Worm (Caenorhabditis elegans) whole organism, late embryonic: Measurements from ENCODE around the gene F36G3.3.

ENCODE experiments used
- C08G9.2 ChIP-seq: sonication (generic microtip); optimal IDR thresholded peaks from 2 replicates; lab custom pipeline; 2016; ENCODE audit warnings: mild to moderate bottlenecking, missing genetic modification characterization, moderate library complexity, missing compliant biosample characterization
- C38D4.7 ChIP-seq: fragments of 200-800 bp; sonication (Bioruptor generic); optimal IDR thresholded peaks from 2 replicates; lab custom pipeline; 2018; ENCODE audit warnings: mild to moderate bottlenecking, missing genetic modification characterization, moderate library complexity, missing compliant biosample characterization
- F13H6.1 ChIP-seq: sonication (generic microtip); optimal IDR thresholded peaks from 2 replicates; lab custom pipeline; 2016; ENCODE audit warnings: missing genetic modification characterization, missing compliant biosample characterization
- K02D7.2 ChIP-seq: sonication (generic microtip); optimal IDR thresholded peaks from 2 replicates; lab custom pipeline; 2017; ENCODE audit warnings: mild to moderate bottlenecking, missing genetic modification characterization, missing compliant biosample characterization
- K09A11.1 ChIP-seq: sonication (generic microtip); optimal IDR thresholded peaks from 2 replicates; lab custom pipeline; 2017; ENCODE audit warnings: antibody characterized with exemption, mild to moderate bottlenecking, missing genetic modification characterization, missing compliant biosample characterization; ENCODE audit not compliant: insufficient read depth
- T23F11.4 ChIP-seq: fragments of 200-800 bp; sonication (Bioruptor generic); optimal IDR thresholded peaks from 2 replicates; lab custom pipeline; 2018; ENCODE audit warnings: mild to moderate bottlenecking, missing genetic modification characterization, missing compliant biosample characterization
- ceh-14 ChIP-seq: sonication (generic microtip); optimal IDR thresholded peaks from 2 replicates; lab custom pipeline; 2016; ENCODE audit warnings: missing genotype, missing genetic modification characterization, missing compliant biosample characterization
- ceh-18 ChIP-seq: sonication (generic microtip); optimal IDR thresholded peaks from 2 replicates; lab custom pipeline; 2016; ENCODE audit warnings: missing genetic modification characterization, missing compliant biosample characterization
- ceh-2 ChIP-seq: sonication (generic microtip); optimal IDR thresholded peaks from 2 replicates; lab custom pipeline; 2016; ENCODE audit warnings: missing genotype, missing genetic modification characterization, missing compliant biosample characterization
- ceh-24 ChIP-seq: sonication (generic microtip); optimal IDR thresholded peaks from 2 replicates; lab custom pipeline; 2016; ENCODE audit warnings: mild to moderate bottlenecking, missing genetic modification characterization, missing compliant biosample characterization
- ceh-31 ChIP-seq: sonication (generic microtip); optimal IDR thresholded peaks from 2 replicates; lab custom pipeline; 2016; ENCODE audit warnings: missing genetic modification characterization, missing compliant biosample characterization
- ceh-34 ChIP-seq: sonication (generic microtip); optimal IDR thresholded peaks from 2 replicates; lab custom pipeline; 2016; ENCODE audit warnings: mild to moderate bottlenecking, missing genetic modification characterization, missing compliant biosample characterization
- ceh-45 ChIP-seq: fragments of 200-800 bp; sonication (Bioruptor generic); IDR thresholded peaks from 2 replicates; pipeline ENCODE4 v1.3.6; 2022; ENCODE audit warnings: missing genetic modification reagents, missing genetic modification characterization, missing compliant biosample characterization
- ceh-48 ChIP-seq: sonication (generic microtip); optimal IDR thresholded peaks from 2 replicates; lab custom pipeline; 2016; ENCODE audit warnings: missing genetic modification characterization, inconsistent platforms, missing compliant biosample characterization
- ceh-6 ChIP-seq: fragments of 200-800 bp; sonication (Bioruptor generic); optimal IDR thresholded peaks from 2 replicates; lab custom pipeline; 2018; ENCODE audit warnings: mild to moderate bottlenecking, missing genetic modification characterization, missing compliant biosample characterization
- che-1 ChIP-seq: sonication (generic microtip); optimal IDR thresholded peaks from 2 replicates; lab custom pipeline; 2016; ENCODE audit warnings: mild to moderate bottlenecking, missing genetic modification characterization, missing compliant biosample characterization
- dve-1 ChIP-seq: sonication (generic microtip); optimal IDR thresholded peaks from 2 replicates; lab custom pipeline; 2017; ENCODE audit warnings: antibody characterized with exemption, mild to moderate bottlenecking, missing genetic modification characterization, missing compliant biosample characterization
- eyg-1 ChIP-seq: sonication (generic microtip); optimal IDR thresholded peaks from 2 replicates; lab custom pipeline; 2016; ENCODE audit warnings: missing genotype, missing genetic modification characterization, missing compliant biosample characterization
- fax-1 ChIP-seq: sonication (generic microtip); optimal IDR thresholded peaks from 2 replicates; lab custom pipeline; 2016; ENCODE audit warnings: missing genotype, missing genetic modification characterization, missing compliant biosample characterization
- fkh-10 ChIP-seq: fragments of 150-350 bp; optimal IDR thresholded peaks from 2 replicates; lab custom pipeline; 2014; ENCODE audit warnings: missing biosample characterization, missing genetic modification reagents, missing genetic modification characterization
- fkh-6 ChIP-seq: sonication (generic microtip); optimal IDR thresholded peaks from 2 replicates; lab custom pipeline; 2016; ENCODE audit warnings: missing genetic modification characterization, missing compliant biosample characterization
- gmeb-2 ChIP-seq: sonication (generic microtip); optimal IDR thresholded peaks from 2 replicates; lab custom pipeline; 2016; ENCODE audit warnings: missing genetic modification characterization, inconsistent platforms, missing compliant biosample characterization
- hlh-6 ChIP-seq: sonication (generic microtip); optimal IDR thresholded peaks from 2 replicates; lab custom pipeline; 2016; ENCODE audit warnings: missing genotype, missing genetic modification characterization, missing compliant biosample characterization
- hlh-8 ChIP-seq: sonication (generic microtip); optimal IDR thresholded peaks from 2 replicates; lab custom pipeline; 2016; ENCODE audit warnings: missing genotype, missing genetic modification characterization, missing compliant biosample characterization
- lim-6 ChIP-seq: sonication (generic microtip); optimal IDR thresholded peaks from 2 replicates; lab custom pipeline; 2016; ENCODE audit warnings: missing genetic modification characterization, missing compliant biosample characterization
- madf-2 ChIP-seq: sonication (generic microtip); optimal IDR thresholded peaks from 2 replicates; lab custom pipeline; 2017; ENCODE audit warnings: missing genetic modification characterization, missing compliant biosample characterization
- mec-3 ChIP-seq: sonication (generic microtip); optimal IDR thresholded peaks from 2 replicates; lab custom pipeline; 2016; ENCODE audit warnings: borderline replicate concordance, missing genetic modification characterization, missing compliant biosample characterization
- nfya-1 ChIP-seq: sonication (generic microtip); optimal IDR thresholded peaks from 2 replicates; lab custom pipeline; 2017; ENCODE audit warnings: missing genetic modification characterization, mild to moderate bottlenecking, missing compliant biosample characterization, antibody characterized with exemption, moderate library complexity
- nhr-232 ChIP-seq: sonication (generic microtip); optimal IDR thresholded peaks from 2 replicates; lab custom pipeline; 2016; ENCODE audit warnings: missing genetic modification characterization, missing compliant biosample characterization
- npax-4 ChIP-seq: sonication (generic microtip); optimal IDR thresholded peaks from 2 replicates; lab custom pipeline; 2016; ENCODE audit warnings: missing genetic modification characterization, missing compliant biosample characterization
- odd-2 ChIP-seq: sonication (generic microtip); optimal IDR thresholded peaks from 2 replicates; lab custom pipeline; 2017; ENCODE audit warnings: antibody characterized with exemption, mild to moderate bottlenecking, missing genetic modification characterization, missing compliant biosample characterization
- pag-3 ChIP-seq: sonication (generic microtip); optimal IDR thresholded peaks from 2 replicates; lab custom pipeline; 2016; ENCODE audit warnings: missing compliant biosample characterization, missing genetic modification characterization, borderline replicate concordance
- pat-9 ChIP-seq: fragments of 200-800 bp; sonication (Bioruptor generic); optimal IDR thresholded peaks from 2 replicates; lab custom pipeline; 2018; ENCODE audit warnings: mild to moderate bottlenecking, missing genetic modification characterization, moderate library complexity, missing compliant biosample characterization
- pax-1 ChIP-seq: fragments of 150-350 bp; optimal IDR thresholded peaks from 2 replicates; lab custom pipeline; 2014; ENCODE audit warnings: missing biosample characterization, missing genetic modification characterization
- pha-2 ChIP-seq: sonication (generic microtip); optimal IDR thresholded peaks from 2 replicates; lab custom pipeline; 2017; ENCODE audit warnings: mild to moderate bottlenecking, missing genetic modification characterization, missing compliant biosample characterization
- pha-4 ChIP-seq: fragments of 150-350 bp; optimal IDR thresholded peaks from 2 replicates; lab custom pipeline; 2018; ENCODE audit warnings: missing biosample characterization, missing genetic modification reagents, missing genetic modification characterization
- pqm-1 ChIP-seq: sonication (generic microtip); optimal IDR thresholded peaks from 2 replicates; lab custom pipeline; 2016; ENCODE audit warnings: missing genetic modification characterization, missing compliant biosample characterization
- pros-1 ChIP-seq: fragments of 150-350 bp; optimal IDR thresholded peaks from 2 replicates; lab custom pipeline; 2014; ENCODE audit warnings: missing biosample characterization, missing genetic modification reagents, missing genetic modification characterization
- ref-2 ChIP-seq: sonication (generic microtip); optimal IDR thresholded peaks from 2 replicates; lab custom pipeline; 2016; ENCODE audit warnings: missing genetic modification characterization, missing compliant biosample characterization
- sdc-2 ChIP-seq: sonication (generic microtip); optimal IDR thresholded peaks from 2 replicates; lab custom pipeline; 2016; ENCODE audit warnings: missing genotype, missing genetic modification characterization, missing compliant biosample characterization
- sox-4 ChIP-seq: sonication (generic microtip); optimal IDR thresholded peaks from 2 replicates; lab custom pipeline; 2017; ENCODE audit warnings: mild to moderate bottlenecking, missing genetic modification characterization, inconsistent platforms, missing compliant biosample characterization
- syd-9 ChIP-seq: sonication (generic microtip); optimal IDR thresholded peaks from 2 replicates; lab custom pipeline; 2016; ENCODE audit warnings: mild to moderate bottlenecking, missing genetic modification characterization, moderate library complexity, missing compliant biosample characterization
- tbx-2 ChIP-seq: sonication (generic microtip); optimal IDR thresholded peaks from 2 replicates; lab custom pipeline; 2016; ENCODE audit warnings: missing genetic modification characterization, missing compliant biosample characterization
- ttx-3 ChIP-seq: sonication (generic microtip); optimal IDR thresholded peaks from 2 replicates; lab custom pipeline; 2016; ENCODE audit warnings: missing genetic modification reagents, missing genetic modification characterization, missing compliant biosample characterization
- unc-3 ChIP-seq, 2 experiments: fragments of 200-800 bp in 1 of 2; sonication (Bioruptor generic) in 1 of 2; sonication (generic microtip) in 1 of 2; conservative IDR thresholded peaks in 1 of 2; optimal IDR thresholded peaks in 1 of 2; 2 replicates each; pipeline versions ENCODE4 v1.3.6 to Lab custom; 2016 to 2022; ENCODE audit warnings: missing compliant biosample characterization in 2 of 2, missing genetic modification characterization in 2 of 2, missing genetic modification reagents in 1 of 2
- unc-55 ChIP-seq: sonication (generic microtip); optimal IDR thresholded peaks from 2 replicates; lab custom pipeline; 2017; ENCODE audit warnings: missing biosample characterization, missing genetic modification reagents, missing genetic modification characterization
- unc-86 ChIP-seq: sonication (generic microtip); optimal IDR thresholded peaks from 2 replicates; lab custom pipeline; 2016; ENCODE audit warnings: missing genetic modification characterization, missing compliant biosample characterization
- zip-5 ChIP-seq: sonication (generic microtip); optimal IDR thresholded peaks from 2 replicates; lab custom pipeline; 2016; ENCODE audit warnings: missing genetic modification characterization, missing compliant biosample characterization

Gene F36G3.3

DNA sequence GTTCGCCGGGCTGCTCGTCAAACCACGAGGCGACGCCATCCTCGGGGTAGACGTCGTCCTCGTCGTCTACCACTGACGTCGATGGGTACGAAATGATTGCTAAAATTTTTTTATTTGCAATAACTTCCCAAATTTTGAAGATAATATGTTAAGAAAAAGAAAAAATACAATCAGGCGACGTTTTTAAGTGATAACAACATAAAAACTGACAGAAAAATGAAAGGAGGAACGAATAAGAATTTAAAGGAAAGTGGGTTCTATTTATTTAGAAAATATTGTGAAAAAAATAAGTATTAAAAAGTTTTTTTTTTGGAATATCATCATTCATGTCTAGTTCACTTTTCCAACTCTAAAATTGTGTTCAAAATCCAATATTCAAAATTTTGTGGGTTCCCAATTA, 23.5 kb downstream of the F36G3.3 start, which contains the start of gene dpy-22:
dpy-22 (minus strand) TSS at position 101 of the 400 bp plus-strand sequence.
- TF ChIP-seq ceh-14 (tag; lab: Kevin White, UChicago) (no peak), pha-4 (tag; lab: Kevin White, UChicago) (no peak), pqm-1 (tag; lab: Kevin White, UChicago) (no peak), unc-86 (tag; lab: Kevin White, UChicago) (no peak), che-1 (tag; lab: Kevin White, UChicago) (no peak), ceh-24 (tag; lab: Kevin White, UChicago) (no peak), lim-6 (tag; lab: Kevin White, UChicago) (no peak), K02D7.2 (tag; lab: Kevin White, UChicago) (no peak), fax-1 (no peak), unc-55 (GFP tag; lab: Kevin White, UChicago) (no peak), nhr-232 (tag; lab: Kevin White, UChicago) (no peak), ceh-48 (tag; lab: Kevin White, UChicago) (no peak)

DNA sequence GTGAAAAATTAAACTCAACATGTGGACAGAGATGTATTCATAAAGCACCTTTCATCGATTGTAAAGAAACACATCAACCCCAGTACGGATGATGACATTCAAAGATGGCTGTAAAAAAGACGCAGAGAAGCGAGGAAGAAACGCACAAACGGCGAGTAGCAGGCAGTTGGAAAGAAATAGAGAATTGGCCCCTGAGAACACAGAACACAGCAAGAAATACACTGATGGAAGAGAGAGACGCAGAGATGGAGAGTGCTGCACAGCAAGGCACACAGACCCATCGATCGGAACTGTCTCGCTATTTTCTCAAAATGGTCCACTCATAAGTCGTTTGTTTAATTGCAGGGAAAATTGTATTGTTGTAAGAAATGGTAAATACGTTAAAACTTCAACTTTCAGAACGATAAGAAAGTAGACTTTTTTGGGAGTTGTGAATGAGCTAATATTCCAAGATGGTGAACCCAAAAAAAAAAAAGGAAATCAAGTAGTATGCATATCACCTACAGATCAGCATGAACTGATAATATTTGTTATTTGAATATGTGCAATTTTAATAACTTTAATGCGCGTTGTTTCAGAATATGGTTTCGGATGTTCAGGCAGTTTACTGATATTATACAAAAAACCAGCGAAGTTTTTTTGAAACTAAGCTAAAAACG, 24.1 kb downstream of the F36G3.3 start:
- no peak for TF ChIP-seq pag-3
- TF ChIP-seq T23F11.4 = no peak
- TF ChIP-seq lim-6 (tag; lab: Kevin White, UChicago) = no peak
- TF ChIP-seq pha-2 (tag; lab: Kevin White, UChicago) = no peak
- no peak for TF ChIP-seq ttx-3 (tag; lab: Kevin White, UChicago)
- no peak for TF ChIP-seq ceh-18 (tag; lab: Kevin White, UChicago)
- no peak for TF ChIP-seq K02D7.2 (tag; lab: Kevin White, UChicago)
- TF ChIP-seq ref-2 (tag; lab: Kevin White, UChicago) = peak; percentile 64
- no peak for TF ChIP-seq ceh-14 (tag; lab: Kevin White, UChicago)
- TF ChIP-seq C08G9.2 (tag; lab: Kevin White, UChicago) = no peak
- TF ChIP-seq npax-4 = no peak
- peak; percentile 7 for TF ChIP-seq dve-1
- TF ChIP-seq tbx-2 (tag; lab: Kevin White, UChicago) = peak; percentile 55
- TF ChIP-seq hlh-6 (tag; lab: Kevin White, UChicago) = no peak
- TF ChIP-seq F13H6.1 (tag; lab: Kevin White, UChicago) = no peak
- no peak for TF ChIP-seq pat-9 (tag; lab: Kevin White, UChicago)
- no peak for TF ChIP-seq K09A11.1
- no peak for TF ChIP-seq fkh-10 (GFP tag; lab: Kevin White, UChicago)
- TF ChIP-seq ceh-34 (tag; lab: Kevin White, UChicago) = no peak
- peak; percentile 39 for TF ChIP-seq pros-1 (tag; lab: Kevin White, UChicago)
- no peak for TF ChIP-seq madf-2
- TF ChIP-seq syd-9 (tag; lab: Kevin White, UChicago) = no peak
- TF ChIP-seq C38D4.7 = no peak
- TF ChIP-seq ceh-6 (GFP tag; lab: Kevin White, UChicago) = no peak
- TF ChIP-seq unc-3 (GFP tag; conservative IDR thresholded peaks at IDR 0.05; lab: Robert Waterston, UW) = no peak
- TF ChIP-seq unc-3 (tag; optimal IDR thresholded peaks at IDR 0.05; lab: Kevin White, UChicago) = no peak
- TF ChIP-seq ceh-2 (tag; lab: Kevin White, UChicago) = peak; percentile 17
- no peak for TF ChIP-seq sox-4
- peak; percentile 65 for TF ChIP-seq nfya-1
- TF ChIP-seq unc-86 (tag; lab: Kevin White, UChicago) = no peak
- TF ChIP-seq ceh-31 = peak; percentile 59
- no peak for TF ChIP-seq fax-1
- TF ChIP-seq gmeb-2 (tag; lab: Kevin White, UChicago) = no peak
- TF ChIP-seq ceh-48 (tag; lab: Kevin White, UChicago) = peak; percentile 2
- peak; percentile 21 for TF ChIP-seq fkh-6 (tag; lab: Kevin White, UChicago)
- no peak for TF ChIP-seq mec-3 (tag; lab: Kevin White, UChicago)
- TF ChIP-seq ceh-45 (GFP tag; lab: Robert Waterston, UW) = no peak
- no peak for TF ChIP-seq odd-2 (tag; lab: Kevin White, UChicago)
- TF ChIP-seq eyg-1 (tag; lab: Kevin White, UChicago) = no peak
- no peak for TF ChIP-seq pax-1 (tag; lab: Kevin White, UChicago)
- TF ChIP-seq hlh-8 (tag; lab: Kevin White, UChicago) = no peak
- peak; percentile 3 for TF ChIP-seq unc-55 (GFP tag; lab: Kevin White, UChicago)
- TF ChIP-seq sdc-2 (tag; lab: Kevin White, UChicago) = peak; percentile 34
- TF ChIP-seq zip-5 (tag; lab: Kevin White, UChicago) = no peak
